Worm (Caenorhabditis elegans) whole organism, mixed stage, embryonic: ENCODE measurements around the gene exos-8.

ENCODE experiments used
- M03D4.4 ChIP-seq: sonication (generic microtip); optimal IDR thresholded peaks from 2 replicates; lab custom pipeline; 2017; ENCODE audit warnings: mild to moderate bottlenecking, missing genetic modification characterization, missing compliant biosample characterization
- bed-3 ChIP-seq: fragments of 200-800 bp; sonication (Bioruptor generic); optimal IDR thresholded peaks from 3 replicates; lab custom pipeline; 2018; ENCODE audit warnings: mild to moderate bottlenecking, missing genetic modification characterization, moderate library complexity, missing compliant biosample characterization
- blmp-1 ChIP-seq: fragments of 150-350 bp; optimal IDR thresholded peaks from 2 replicates; lab custom pipeline; 2014; ENCODE audit warnings: missing biosample characterization, missing genetic modification characterization
- ceh-39 ChIP-seq: fragments of 150-350 bp; optimal IDR thresholded peaks from 2 replicates; lab custom pipeline; 2014; ENCODE audit warnings: missing biosample characterization, missing genetic modification characterization
- ceh-43 ChIP-seq: fragments of 200-800 bp; sonication (Bioruptor generic); optimal IDR thresholded peaks from 2 replicates; lab custom pipeline; 2018; ENCODE audit warnings: mild to moderate bottlenecking, missing genetic modification characterization, moderate library complexity, missing compliant biosample characterization
- ceh-83 ChIP-seq: fragments of 200-800 bp; sonication (Bioruptor generic); optimal IDR thresholded peaks from 2 replicates; lab custom pipeline; 2018; ENCODE audit warnings: mild to moderate bottlenecking, missing genetic modification characterization, missing compliant biosample characterization
- ces-1 ChIP-seq: fragments of 150-350 bp; optimal IDR thresholded peaks from 2 replicates; lab custom pipeline; 2014; ENCODE audit warnings: missing biosample characterization, missing genetic modification reagents, missing genetic modification characterization
- cnd-1 ChIP-seq: fragments of 200-800 bp; sonication (Bioruptor generic); optimal IDR thresholded peaks from 2 replicates; lab custom pipeline; 2018; ENCODE audit warnings: mild to moderate bottlenecking, missing genetic modification characterization, missing compliant biosample characterization
- drap-1 ChIP-seq: fragments of 200-800 bp; sonication (Bioruptor generic); optimal IDR thresholded peaks from 3 replicates; lab custom pipeline; 2018; ENCODE audit warnings: mild to moderate bottlenecking, missing genetic modification characterization, missing compliant biosample characterization
- elt-1 ChIP-seq: sonication (generic microtip); optimal IDR thresholded peaks from 2 replicates; lab custom pipeline; 2017; ENCODE audit warnings: missing genetic modification characterization, mild to moderate bottlenecking, missing compliant biosample characterization, antibody characterized with exemption, moderate library complexity, borderline replicate concordance; ENCODE audit not compliant: insufficient read depth
- elt-3 ChIP-seq: fragments of 150-350 bp; optimal IDR thresholded peaks from 2 replicates; lab custom pipeline; 2014; ENCODE audit warnings: missing biosample characterization, missing genetic modification characterization
- flh-1 ChIP-seq: fragments of 200-800 bp; sonication (Bioruptor generic); optimal IDR thresholded peaks from 2 replicates; lab custom pipeline; 2018; ENCODE audit warnings: mild to moderate bottlenecking, missing genetic modification characterization, moderate library complexity, missing compliant biosample characterization
- ham-2 ChIP-seq: fragments of 200-800 bp; sonication (Bioruptor generic); optimal IDR thresholded peaks from 2 replicates; lab custom pipeline; 2018; ENCODE audit warnings: mild to moderate bottlenecking, missing genetic modification characterization, missing compliant biosample characterization
- lin-13 ChIP-seq: fragments of 150-350 bp; optimal IDR thresholded peaks from 2 replicates; lab custom pipeline; 2014; ENCODE audit warnings: missing biosample characterization, missing genetic modification characterization
- lin-32 ChIP-seq: fragments of 200-800 bp; sonication (Bioruptor generic); optimal IDR thresholded peaks from 2 replicates; lab custom pipeline; 2018; ENCODE audit warnings: mild to moderate bottlenecking, missing genetic modification characterization, missing compliant biosample characterization
- lsy-2 ChIP-seq: fragments of 150-350 bp; optimal IDR thresholded peaks from 2 replicates; lab custom pipeline; 2014; ENCODE audit warnings: missing biosample characterization, missing genetic modification characterization
- mep-1 ChIP-seq: fragments of 150-350 bp; optimal IDR thresholded peaks from 2 replicates; lab custom pipeline; 2017; ENCODE audit warnings: missing biosample characterization, missing genetic modification reagents, missing genetic modification characterization, inconsistent platforms
- mls-2 ChIP-seq: sonication (generic microtip); optimal IDR thresholded peaks from 2 replicates; lab custom pipeline; 2016; ENCODE audit warnings: mild to moderate bottlenecking, missing genetic modification characterization, moderate library complexity, missing compliant biosample characterization
- nhr-12 ChIP-seq: fragments of 150-350 bp; optimal IDR thresholded peaks from 2 replicates; lab custom pipeline; 2014; ENCODE audit warnings: missing biosample characterization, missing genetic modification characterization
- nhr-2 ChIP-seq: fragments of 150-350 bp; optimal IDR thresholded peaks from 2 replicates; lab custom pipeline; 2014; ENCODE audit warnings: missing biosample characterization, missing genetic modification characterization
- nhr-237 ChIP-seq: fragments of 150-350 bp; optimal IDR thresholded peaks from 2 replicates; lab custom pipeline; 2014; ENCODE audit warnings: missing biosample characterization, missing genetic modification characterization
- nhr-28 ChIP-seq: fragments of 150-350 bp; optimal IDR thresholded peaks from 2 replicates; lab custom pipeline; 2014; ENCODE audit warnings: missing biosample characterization, missing genetic modification characterization
- nhr-76 ChIP-seq: sonication (generic microtip); optimal IDR thresholded peaks from 2 replicates; lab custom pipeline; 2017; ENCODE audit warnings: missing biosample characterization, missing genetic modification characterization
- pha-4 ChIP-seq: fragments of 150-350 bp; optimal IDR thresholded peaks from 2 replicates; lab custom pipeline; 2018; ENCODE audit warnings: missing biosample characterization, missing genetic modification reagents, missing genetic modification characterization
- sem-2 ChIP-seq: fragments of 200-800 bp; sonication (Bioruptor generic); optimal IDR thresholded peaks from 2 replicates; lab custom pipeline; 2018; ENCODE audit warnings: mild to moderate bottlenecking, missing genetic modification characterization, missing compliant biosample characterization
- snpc-4 ChIP-seq: fragments of 150-350 bp; optimal IDR thresholded peaks from 2 replicates; lab custom pipeline; 2014; ENCODE audit warnings: missing biosample characterization, missing genetic modification characterization
- sptf-1 ChIP-seq: sonication (generic microtip); optimal IDR thresholded peaks from 2 replicates; lab custom pipeline; 2017; ENCODE audit warnings: mild to moderate bottlenecking, missing genetic modification characterization, moderate library complexity, missing compliant biosample characterization
- tbx-8 ChIP-seq: fragments of 200-800 bp; sonication (Bioruptor generic); optimal IDR thresholded peaks from 2 replicates; lab custom pipeline; 2018; ENCODE audit warnings: mild to moderate bottlenecking, missing genetic modification characterization, moderate library complexity, missing compliant biosample characterization
- unc-120 ChIP-seq: sonication (generic microtip); optimal IDR thresholded peaks from 2 replicates; lab custom pipeline; 2017; ENCODE audit warnings: missing genetic modification characterization, missing compliant biosample characterization; ENCODE audit not compliant: poor library complexity, severe bottlenecking
- unc-39 ChIP-seq: fragments of 150-350 bp; optimal IDR thresholded peaks from 2 replicates; lab custom pipeline; 2014; ENCODE audit warnings: missing biosample characterization, missing genetic modification characterization
- unc-62 ChIP-seq: fragments of 150-350 bp; optimal IDR thresholded peaks from 2 replicates; lab custom pipeline; 2014; ENCODE audit warnings: missing biosample characterization, missing genetic modification reagents, missing genetic modification characterization
- zip-8 ChIP-seq: fragments of 150-350 bp; optimal IDR thresholded peaks from 2 replicates; lab custom pipeline; 2014; ENCODE audit warnings: missing biosample characterization, missing genetic modification characterization
- ztf-11 ChIP-seq: fragments of 150-350 bp; optimal IDR thresholded peaks from 2 replicates; lab custom pipeline; 2014; ENCODE audit warnings: missing biosample characterization, missing genetic modification characterization

The exos-8 gene

DNA sequence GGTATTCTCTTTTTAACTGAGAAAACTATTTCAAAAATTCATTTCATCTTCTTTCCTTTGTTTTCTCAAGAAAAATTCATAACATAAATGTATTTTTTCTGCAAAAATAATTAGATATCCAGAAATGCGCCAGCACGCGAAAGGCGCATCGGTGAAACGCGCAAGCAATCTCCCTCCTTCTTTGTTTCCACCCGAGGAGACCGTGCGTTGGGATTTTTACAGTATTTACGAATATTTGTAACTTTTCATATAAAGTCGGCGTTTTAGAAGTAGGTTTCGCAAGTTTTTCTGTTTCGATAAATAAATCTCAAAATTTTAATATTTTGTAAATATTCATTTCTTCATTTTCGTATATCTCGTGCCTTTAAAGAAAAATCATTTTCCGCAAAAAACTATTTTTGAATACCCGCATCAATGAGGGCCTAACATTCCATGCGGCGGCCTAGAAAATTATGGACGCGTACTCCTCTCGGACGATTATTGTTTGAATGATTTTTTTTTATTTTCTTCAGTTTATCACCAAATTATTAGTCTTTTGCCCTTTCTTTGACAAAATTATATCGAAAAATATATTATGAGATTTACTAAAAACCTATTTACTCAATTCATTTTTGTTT lies 35.0 kb downstream of the exos-8 start, which contains the start of gene ssup-72:
ssup-72 (plus strand) TSS at position 181 of the 617 bp plus-strand sequence.
- no peak for TF ChIP-seq unc-62 (GFP tag; lab: Kevin White, UChicago)
- no peak for TF ChIP-seq lin-13 (tag; lab: Kevin White, UChicago)
- TF ChIP-seq bed-3 (GFP tag; lab: Kevin White, UChicago): no peak
- no peak for TF ChIP-seq zip-8 (tag; lab: Kevin White, UChicago)
- TF ChIP-seq ces-1 (GFP tag; lab: Kevin White, UChicago): peak; percentile 44
- TF ChIP-seq sptf-1 (tag; lab: Kevin White, UChicago): peak; percentile 9

ce11 chrII:6779104-6779503 lies 37.6 kb downstream of the exos-8 start, which contains the start of gene T13C2.7:
Gene T13C2.7 (plus strand): TSS chrII:6779404.
- no peak for TF ChIP-seq nhr-237 (tag; lab: Kevin White, UChicago)
- no peak for TF ChIP-seq elt-3 (tag; lab: Kevin White, UChicago)
- TF ChIP-seq unc-120: no peak
- TF ChIP-seq mls-2 (tag; lab: Kevin White, UChicago): no peak
- no peak for TF ChIP-seq unc-62 (GFP tag; lab: Kevin White, UChicago)
- no peak for TF ChIP-seq ceh-43 (GFP tag; lab: Kevin White, UChicago)
- no peak for TF ChIP-seq nhr-2 (tag; lab: Kevin White, UChicago)
- TF ChIP-seq ceh-39: no peak
- no peak for TF ChIP-seq sem-2 (GFP tag; lab: Kevin White, UChicago)
- no peak for TF ChIP-seq sptf-1 (tag; lab: Kevin White, UChicago)
- TF ChIP-seq flh-1 (GFP tag; lab: Kevin White, UChicago): no peak
- no peak for TF ChIP-seq unc-39 (tag; lab: Kevin White, UChicago)
- TF ChIP-seq lin-32: no peak

DNA sequence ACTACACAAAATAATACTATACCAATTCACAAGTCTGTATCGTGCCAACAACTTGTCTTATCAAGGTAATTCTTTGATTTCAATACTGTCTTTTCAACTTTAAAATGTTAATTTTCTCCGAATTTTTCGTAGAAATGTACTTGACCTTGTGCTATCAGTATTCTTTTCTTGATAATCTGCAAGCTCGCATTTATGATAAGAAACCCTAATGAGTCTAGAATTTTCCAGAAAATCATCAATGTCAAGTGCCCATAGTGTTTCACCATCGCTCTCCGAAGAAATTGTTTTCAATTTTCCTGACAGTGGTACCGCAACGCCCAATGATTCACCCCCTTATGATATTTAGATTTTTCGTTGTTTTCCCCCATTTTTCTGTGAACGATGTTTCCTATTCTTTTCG lies 39.7 kb downstream of the exos-8 start:
- TF ChIP-seq sptf-1 (tag; lab: Kevin White, UChicago): no peak
- no peak for TF ChIP-seq elt-1 (tag; lab: Kevin White, UChicago)
- no peak for TF ChIP-seq sem-2 (GFP tag; lab: Kevin White, UChicago)
- no peak for TF ChIP-seq ces-1 (GFP tag; lab: Kevin White, UChicago)
- TF ChIP-seq blmp-1 (tag; lab: Kevin White, UChicago): no peak
- no peak for TF ChIP-seq elt-3 (tag; lab: Kevin White, UChicago)
- no peak for TF ChIP-seq tbx-8 (GFP tag; lab: Kevin White, UChicago)
- no peak for TF ChIP-seq zip-8 (tag; lab: Kevin White, UChicago)
- no peak for TF ChIP-seq unc-62 (GFP tag; lab: Kevin White, UChicago)
- TF ChIP-seq nhr-28 (tag; lab: Kevin White, UChicago): no peak
- TF ChIP-seq drap-1: no peak
- TF ChIP-seq mls-2 (tag; lab: Kevin White, UChicago): no peak
- no peak for TF ChIP-seq unc-120
- no peak for TF ChIP-seq ham-2 (GFP tag; lab: Kevin White, UChicago)
- TF ChIP-seq bed-3 (GFP tag; lab: Kevin White, UChicago): no peak
- TF ChIP-seq, all 35 proteins: peak for 0

DNA sequence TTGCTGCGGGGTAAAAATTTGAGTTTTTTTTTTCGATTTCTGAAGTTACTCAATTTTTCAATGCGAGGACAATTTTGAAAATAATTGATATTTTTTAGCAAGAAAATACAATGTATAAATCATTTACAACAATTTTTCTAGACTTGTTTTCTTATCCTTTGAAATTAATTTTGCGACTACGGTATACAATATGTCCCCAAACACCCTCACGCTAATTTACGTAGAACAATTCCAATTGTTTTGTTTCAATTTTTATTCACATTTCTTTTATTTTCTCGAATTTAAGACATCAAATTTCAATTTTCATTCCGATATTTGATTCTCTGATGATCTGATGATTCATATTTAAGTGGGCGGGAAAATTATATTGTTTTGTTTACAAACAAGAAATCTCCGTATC lies 40.5 kb downstream of the exos-8 start:
- no peak for TF ChIP-seq mep-1 (tag; lab: Kevin White, UChicago)
- no peak for TF ChIP-seq nhr-28 (tag; lab: Kevin White, UChicago)
- TF ChIP-seq lsy-2 (tag; lab: Kevin White, UChicago): no peak
- TF ChIP-seq nhr-12 (tag; lab: Kevin White, UChicago): no peak
- no peak for TF ChIP-seq snpc-4
- TF ChIP-seq zip-8 (tag; lab: Kevin White, UChicago): no peak
- TF ChIP-seq pha-4: no peak
- no peak for TF ChIP-seq flh-1 (GFP tag; lab: Kevin White, UChicago)
- no peak for TF ChIP-seq lin-32
- TF ChIP-seq unc-39 (tag; lab: Kevin White, UChicago): no peak
- no peak for TF ChIP-seq bed-3 (GFP tag; lab: Kevin White, UChicago)
- TF ChIP-seq nhr-2 (tag; lab: Kevin White, UChicago): no peak
- no peak for TF ChIP-seq ceh-43 (GFP tag; lab: Kevin White, UChicago)
- no peak for TF ChIP-seq elt-3 (tag; lab: Kevin White, UChicago)
- no peak for TF ChIP-seq nhr-76
- no peak for TF ChIP-seq unc-120
- TF ChIP-seq drap-1: no peak
- TF ChIP-seq ces-1 (GFP tag; lab: Kevin White, UChicago): no peak

ce11 chrII:6782738-6783163 lies 41.3 kb downstream of the exos-8 start:
- no peak for TF ChIP-seq unc-62 (GFP tag; lab: Kevin White, UChicago)
- TF ChIP-seq ceh-83 (GFP tag; lab: Kevin White, UChicago): no peak
- no peak for TF ChIP-seq nhr-76
- peak; percentile 19 for TF ChIP-seq ceh-39
- no peak for TF ChIP-seq unc-39 (tag; lab: Kevin White, UChicago)
- TF ChIP-seq bed-3 (GFP tag; lab: Kevin White, UChicago): no peak
- TF ChIP-seq ces-1 (GFP tag; lab: Kevin White, UChicago): no peak
- TF ChIP-seq nhr-28 (tag; lab: Kevin White, UChicago): no peak
- TF ChIP-seq lin-13 (tag; lab: Kevin White, UChicago): no peak
- TF ChIP-seq mep-1 (tag; lab: Kevin White, UChicago): peak; percentile 8
- no peak for TF ChIP-seq M03D4.4
- no peak for TF ChIP-seq lsy-2 (tag; lab: Kevin White, UChicago)
- TF ChIP-seq ceh-43 (GFP tag; lab: Kevin White, UChicago): no peak
- TF ChIP-seq sptf-1 (tag; lab: Kevin White, UChicago): peak; percentile 40
- TF ChIP-seq tbx-8 (GFP tag; lab: Kevin White, UChicago): no peak
- TF ChIP-seq snpc-4: no peak
- TF ChIP-seq ztf-11 (tag; lab: Kevin White, UChicago): no peak
- TF ChIP-seq zip-8 (tag; lab: Kevin White, UChicago): no peak
- TF ChIP-seq blmp-1 (tag; lab: Kevin White, UChicago): no peak
- TF ChIP-seq sem-2 (GFP tag; lab: Kevin White, UChicago): no peak
- TF ChIP-seq ham-2 (GFP tag; lab: Kevin White, UChicago): no peak
- no peak for TF ChIP-seq lin-32
- no peak for TF ChIP-seq elt-3 (tag; lab: Kevin White, UChicago)
- no peak for TF ChIP-seq flh-1 (GFP tag; lab: Kevin White, UChicago)
- TF ChIP-seq cnd-1 (tag; lab: Kevin White, UChicago): peak; percentile 36
- TF ChIP-seq drap-1: no peak
- no peak for TF ChIP-seq unc-120
- TF ChIP-seq mls-2 (tag; lab: Kevin White, UChicago): no peak
- no peak for TF ChIP-seq nhr-2 (tag; lab: Kevin White, UChicago)
- peak; percentile 71 for TF ChIP-seq pha-4
- no peak for TF ChIP-seq nhr-237 (tag; lab: Kevin White, UChicago)
